Fruit fly (Drosophila melanogaster): Measurements from ENCODE around the gene CIAPIN1.

The CIAPIN1 gene

DNA sequence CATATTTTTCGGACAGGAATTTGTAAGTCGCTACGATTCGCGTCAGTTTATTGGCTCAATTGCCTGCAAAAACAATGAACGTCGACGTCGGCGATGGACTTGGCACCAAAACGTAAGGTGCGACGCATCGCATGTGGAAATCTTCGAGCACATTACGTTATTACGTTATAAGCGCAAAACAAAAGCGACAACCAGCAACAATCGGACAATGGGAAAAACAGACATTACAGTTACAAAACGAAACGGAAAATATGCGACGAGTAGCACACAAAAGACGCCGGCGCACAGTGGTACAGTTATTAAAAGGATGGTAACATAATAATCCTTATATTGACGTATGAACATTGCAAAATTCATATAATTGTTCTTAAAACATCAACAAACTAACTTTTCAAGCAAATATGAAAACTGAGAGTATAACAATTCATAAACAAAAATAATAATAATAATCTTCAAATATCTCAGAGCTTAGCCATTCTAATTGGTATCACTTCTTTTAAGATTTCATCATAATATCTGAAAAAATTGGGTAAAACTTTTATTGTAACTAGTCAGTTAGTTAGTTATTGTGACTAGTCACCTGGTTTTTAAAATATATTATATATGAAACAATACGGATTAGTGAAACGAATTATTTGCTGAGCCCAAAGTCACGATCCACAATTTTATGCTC, 43.7 kb downstream of the CIAPIN1 start (continued):
- no peak for TF ChIP-seq CG31224 (GFP tag; IDR thresholded peaks at IDR 0.05)
- no peak for TF ChIP-seq CG1647 (GFP tag; optimal IDR thresholded peaks at IDR 0.05)
- no peak for TF ChIP-seq crp (GFP tag; optimal IDR thresholded peaks at IDR 0.05)
- no peak for TF ChIP-seq Fer2 (tag; optimal IDR thresholded peaks at IDR 0.05)
- no peak for TF ChIP-seq NC2β (GFP tag; optimal IDR thresholded peaks at IDR 0.05)
- TF ChIP-seq CG14667 (GFP tag; IDR thresholded peaks at IDR 0.05), result no peak
- TF ChIP-seq CG7745 (tag; optimal IDR thresholded peaks at IDR 0.05), result no peak

DNA sequence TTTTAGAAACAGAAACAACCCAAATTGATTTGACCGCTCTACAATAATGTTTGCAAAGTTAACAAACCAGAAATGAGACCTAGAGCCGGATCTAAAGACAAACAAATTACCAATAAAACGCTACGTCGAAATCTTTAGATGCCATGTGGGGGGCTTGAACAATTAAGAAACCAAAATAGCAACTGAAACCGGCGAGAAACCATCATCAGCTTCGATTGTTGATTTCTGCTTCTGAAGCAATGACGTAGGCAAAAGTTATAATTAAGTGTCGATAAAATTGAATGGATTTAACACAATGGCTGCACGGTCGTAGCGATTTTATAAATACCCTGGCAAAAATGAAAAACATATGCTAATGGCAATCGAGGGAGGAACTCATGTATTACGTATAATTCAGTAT, 45.8 kb downstream of the CIAPIN1 start:
- TF ChIP-seq zf30C (GFP tag; optimal IDR thresholded peaks at IDR 0.05), result no peak
- TF ChIP-seq E2f1 (GFP tag; IDR thresholded peaks at IDR 0.05), result no peak
- no peak for TF ChIP-seq Dad (GFP tag; optimal IDR thresholded peaks at IDR 0.05)
- TF ChIP-seq CG13894 (tag; optimal IDR thresholded peaks at IDR 0.05), result peak; percentile 57
- TF ChIP-seq MESR4 (GFP tag; optimal IDR thresholded peaks at IDR 0.05), result no peak
- TF ChIP-seq lab (GFP tag; optimal IDR thresholded peaks at IDR 0.05), result no peak
- no peak for TF ChIP-seq CG1832 (GFP tag; optimal IDR thresholded peaks at IDR 0.05)
- no peak for TF ChIP-seq da (GFP tag; optimal IDR thresholded peaks at IDR 0.05)
- TF ChIP-seq zfh1 (GFP tag; IDR thresholded peaks at IDR 0.05), result no peak
- no peak for TF ChIP-seq CG11723 (GFP tag; optimal IDR thresholded peaks at IDR 0.05)
- TF ChIP-seq ash1 (GFP tag; optimal IDR thresholded peaks at IDR 0.05), result no peak
- TF ChIP-seq Fer2 (tag; optimal IDR thresholded peaks at IDR 0.05), result no peak
- TF ChIP-seq ftz-f1 (GFP tag; optimal IDR thresholded peaks at IDR 0.05), result no peak
- TF ChIP-seq tna (GFP tag; IDR thresholded peaks at IDR 0.05; ENCODE audit: partially characterized antibody), result no peak
- TF ChIP-seq sd (tag; optimal IDR thresholded peaks at IDR 0.05), result peak; percentile 24
- TF ChIP-seq Atf6 (GFP tag; IDR thresholded peaks at IDR 0.05), result no peak
- TF ChIP-seq Optix (GFP tag; IDR thresholded peaks at IDR 0.05), result no peak
- TF ChIP-seq CG2120 (GFP tag; optimal IDR thresholded peaks at IDR 0.05), result peak; percentile 29
- TF ChIP-seq Elba2 (GFP tag; optimal IDR thresholded peaks at IDR 0.05), result no peak
- TF ChIP-seq Drgx (GFP tag; IDR thresholded peaks at IDR 0.05), result no peak
- TF ChIP-seq shn (GFP tag; optimal IDR thresholded peaks at IDR 0.05), result no peak
- TF ChIP-seq lbe (GFP tag; optimal IDR thresholded peaks at IDR 0.05), result no peak
- no peak for TF ChIP-seq CG11456 (GFP tag; IDR thresholded peaks at IDR 0.05)
- TF ChIP-seq chinmo (GFP tag; IDR thresholded peaks at IDR 0.05; ENCODE audit: partially characterized antibody), result peak; percentile 78; the same call in 2 of the 4 replicates
- peak; percentile 77 for TF ChIP-seq abd-A (tag; optimal IDR thresholded peaks at IDR 0.05)
